Worm (Caenorhabditis elegans): Measurements from ENCODE around the gene F56D6.12.

F56D6.12 gene

DNA sequence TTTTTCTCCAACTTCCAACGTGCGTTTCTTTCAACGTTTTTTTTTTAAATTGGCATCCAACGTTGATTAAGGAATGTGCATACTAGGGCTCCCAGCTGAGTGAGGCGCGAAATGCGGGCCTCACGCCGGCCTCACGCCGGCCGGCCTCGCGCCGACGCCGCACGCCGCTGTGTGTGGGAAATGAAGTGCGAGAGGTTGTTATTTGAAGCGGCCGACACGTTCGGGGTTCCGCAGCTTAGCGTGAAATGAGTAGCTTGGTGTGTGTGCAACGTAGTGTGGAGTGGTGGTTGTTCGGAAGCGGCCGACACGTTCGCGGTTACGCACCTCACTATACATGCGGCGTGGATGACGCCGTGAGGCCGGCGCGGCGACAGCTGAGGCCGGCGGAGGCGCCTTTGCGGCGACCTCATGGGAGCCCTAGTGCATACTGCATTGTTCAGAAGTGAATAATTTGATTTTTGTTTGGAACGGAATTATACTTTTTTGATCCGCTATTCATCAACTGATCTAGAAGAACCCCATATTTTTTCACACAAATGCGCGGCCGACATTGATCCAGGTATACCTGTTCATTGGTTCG lies 39.5 kb downstream of the F56D6.12 start:
- 0 out of 2 replicates have a peak, but pooled peaks have one; percentile 32 for TF ChIP-seq scrt-1 (GFP tag; IDR thresholded peaks at IDR 0.05)

DNA sequence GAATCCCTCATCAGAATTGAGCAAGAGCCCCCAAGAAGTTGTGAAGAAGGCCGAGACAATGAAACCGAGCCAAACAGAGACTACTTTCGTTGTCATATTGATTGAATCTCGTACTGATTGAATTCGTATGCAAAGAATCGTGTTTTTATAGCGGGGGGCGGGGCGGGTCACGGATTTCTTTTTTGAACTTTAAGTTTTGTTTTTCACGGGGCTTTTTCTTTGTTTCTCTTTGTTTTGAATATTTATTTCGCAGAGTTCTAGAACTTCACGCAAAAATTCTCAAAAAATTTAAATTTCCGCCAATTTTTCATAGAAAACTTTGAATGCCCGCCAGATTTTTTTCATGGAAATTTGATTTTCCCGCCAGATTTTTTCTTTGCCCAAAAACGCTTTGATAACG lies 48.2 kb downstream of the F56D6.12 start, which contains the start of gene clec-73:
Gene clec-73 (minus strand): TSS at position 101 of the 400 bp plus-strand sequence.
- TF ChIP-seq hmg-4 (GFP tag; optimal IDR thresholded peaks at IDR 0.05) = no peak
- no peak for TF ChIP-seq hmbx-1 (tag; optimal IDR thresholded peaks at IDR 0.05)
- no peak for TF ChIP-seq flt-1 (GFP tag; IDR thresholded peaks at IDR 0.05)
- TF ChIP-seq ceh-36 (tag; optimal IDR thresholded peaks at IDR 0.05) = no peak
- TF ChIP-seq hnd-1 (tag; optimal IDR thresholded peaks at IDR 0.05) = no peak
- TF ChIP-seq tra-4 (tag; optimal IDR thresholded peaks at IDR 0.05) = no peak
- TF ChIP-seq scrt-1 (GFP tag; IDR thresholded peaks at IDR 0.05) = no peak
- no peak for TF ChIP-seq F13C5.2 (tag; optimal IDR thresholded peaks at IDR 0.05)
- no peak for TF ChIP-seq aly-1 (tag; optimal IDR thresholded peaks at IDR 0.05)
- no peak for TF ChIP-seq ceh-13 (GFP tag; optimal IDR thresholded peaks at IDR 0.05)
- no peak for TF ChIP-seq ama-1 (optimal IDR thresholded peaks at IDR 0.05)
- no peak for TF ChIP-seq B0310.2 (tag; optimal IDR thresholded peaks at IDR 0.05)
- no peak for TF ChIP-seq ets-7 (tag; optimal IDR thresholded peaks at IDR 0.05)
- no peak for TF ChIP-seq tbx-37 (GFP tag; conservative IDR thresholded peaks at IDR 0.05)
- TF ChIP-seq tbx-11 (GFP tag; IDR thresholded peaks at IDR 0.05) = no peak
- no peak for TF ChIP-seq pes-1 (GFP tag; IDR thresholded peaks at IDR 0.05)
- TF ChIP-seq sea-1 (GFP tag; conservative IDR thresholded peaks at IDR 0.05) = no peak

- no peak for TF ChIP-seq tra-4 (tag; optimal IDR thresholded peaks at IDR 0.05)
- TF ChIP-seq ets-7 (tag; optimal IDR thresholded peaks at IDR 0.05) = no peak
- no peak for TF ChIP-seq hmg-4 (GFP tag; optimal IDR thresholded peaks at IDR 0.05)
- TF ChIP-seq B0310.2 (tag; optimal IDR thresholded peaks at IDR 0.05) = no peak
- no peak for TF ChIP-seq tbx-37 (GFP tag; conservative IDR thresholded peaks at IDR 0.05)
- TF ChIP-seq pes-1 (GFP tag; IDR thresholded peaks at IDR 0.05) = no peak
- no peak for TF ChIP-seq hnd-1 (tag; optimal IDR thresholded peaks at IDR 0.05)
- no peak for TF ChIP-seq scrt-1 (GFP tag; IDR thresholded peaks at IDR 0.05)
Measured at ce11 chrIV:3956705-3957104, 48.8 kb downstream of the F56D6.12 start, which contains the start of gene clec-74. Gene clec-74, plus strand, starts transcription at chrIV:3957005.
